Fruit fly (Drosophila melanogaster) whole organism, adult: ENCODE measurements around the gene CG31937.

Experiments
- CG14711 ChIP-seq: fragments of 200-800 bp; sonication (Bioruptor generic); optimal IDR thresholded peaks from 2 replicates; lab custom pipeline; 2018; ENCODE audit warnings: missing biosample characterization, mild to moderate bottlenecking, missing genetic modification characterization, moderate library complexity
- CG33017 ChIP-seq: fragments of 200-800 bp; sonication (Bioruptor generic); optimal IDR thresholded peaks from 2 replicates; lab custom pipeline; 2018; ENCODE audit warnings: missing biosample characterization, mild to moderate bottlenecking, missing genetic modification characterization, moderate library complexity
- CG5204 ChIP-seq: fragments of 200-800 bp; sonication (Bioruptor generic); optimal IDR thresholded peaks from 2 replicates; lab custom pipeline; 2016; ENCODE audit warnings: missing biosample characterization, missing genetic modification characterization
- CG7045 ChIP-seq: fragments of 200-800 bp; sonication (Bioruptor generic); optimal IDR thresholded peaks from 2 replicates; lab custom pipeline; 2017; ENCODE audit warnings: missing biosample characterization, mild to moderate bottlenecking, missing genetic modification characterization
- CG7101 ChIP-seq: fragments of 200-800 bp; sonication (Bioruptor generic); optimal IDR thresholded peaks from 2 replicates; lab custom pipeline; 2018; ENCODE audit warnings: missing biosample characterization, mild to moderate bottlenecking, missing genetic modification characterization, moderate library complexity
- Clk ChIP-seq: fragments of 200-800 bp; sonication (Bioruptor generic); optimal IDR thresholded peaks from 2 replicates; lab custom pipeline; 2017; ENCODE audit warnings: missing biosample characterization, missing genetic modification characterization
- Crg-1 ChIP-seq: fragments of 200-800 bp; sonication (Bioruptor generic); optimal IDR thresholded peaks from 2 replicates; lab custom pipeline; 2016; ENCODE audit warnings: missing biosample characterization, missing genetic modification characterization
- Mnt ChIP-seq: fragments of 200-800 bp; sonication (Bioruptor generic); optimal IDR thresholded peaks from 2 replicates; lab custom pipeline; 2016; ENCODE audit warnings: missing biosample characterization, mild to moderate bottlenecking, missing genetic modification characterization
- cic ChIP-seq: fragments of 200-800 bp; sonication (Bioruptor generic); optimal IDR thresholded peaks from 2 replicates; lab custom pipeline; 2017; ENCODE audit warnings: missing biosample characterization, mild to moderate bottlenecking, missing genetic modification characterization, moderate library complexity
- ovo ChIP-seq: fragments of 200-800 bp; sonication (Bioruptor generic); optimal IDR thresholded peaks from 2 replicates; lab custom pipeline; 2016; ENCODE audit warnings: missing biosample characterization, missing genetic modification characterization
- tj ChIP-seq: fragments of 200-800 bp; sonication (Bioruptor generic); optimal IDR thresholded peaks from 3 replicates; lab custom pipeline; 2017; ENCODE audit warnings: missing biosample characterization, mild to moderate bottlenecking, missing genetic modification characterization, moderate library complexity
- toe ChIP-seq: fragments of 200-800 bp; sonication (Bioruptor generic); optimal IDR thresholded peaks from 2 replicates; lab custom pipeline; 2016; ENCODE audit warnings: missing biosample characterization, missing genetic modification characterization

- TF ChIP-seq CG7101 (tag; lab: Kevin White, UChicago) (no peak), CG33017 (tag; lab: Kevin White, UChicago) (no peak), Clk (GFP tag; lab: Kevin White, UChicago) (no peak), Crg-1 (no peak), toe (GFP tag; lab: Kevin White, UChicago) (no peak), ovo (no peak), Mnt (GFP tag; lab: Kevin White, UChicago) (no peak), CG14711 (tag; lab: Kevin White, UChicago) (no peak), CG5204 (GFP tag; lab: Kevin White, UChicago) (no peak), CG7045 (GFP tag; lab: Kevin White, UChicago) (no peak), tj (GFP tag; lab: Kevin White, UChicago) (no peak), cic (no peak)
These were observed 9.7 kb upstream of the CG31937 start for dm6 chr2L:1719971-1720370.
